Fruit fly (Drosophila melanogaster) whole organism, embryonic: Measurements from ENCODE around the gene caup.

Source experiments
- CG10654 ChIP-seq: fragments of 200-800 bp; sonication (Bioruptor generic); optimal IDR thresholded peaks from 2 replicates; lab custom pipeline; 2016; ENCODE audit warnings: missing biosample characterization, missing genetic modification characterization
- CG4404 ChIP-seq: fragments of 200-800 bp; sonication (Bioruptor generic); IDR thresholded peaks from 2 replicates; pipeline ENCODE4 v1.3.6; 2022; ENCODE audit warnings: missing biosample characterization, missing genetic modification characterization
- MBD-R2 ChIP-seq: fragments of 200-800 bp; sonication (Bioruptor generic); IDR thresholded peaks from 2 replicates; pipeline ENCODE4 v1.3.6; 2022; ENCODE audit warnings: missing biosample characterization, missing genetic modification characterization
- cas ChIP-seq: fragments of 200-800 bp; sonication (Bioruptor generic); IDR thresholded peaks from 2 replicates; pipeline ENCODE4 v1.3.6; 2022; ENCODE audit warnings: missing biosample characterization, missing genetic modification characterization
- ci ChIP-seq: fragments of 200-800 bp; sonication (Bioruptor generic); IDR thresholded peaks from 3 replicates; pipeline ENCODE4 v1.3.6; 2022; ENCODE audit warnings: missing biosample characterization, missing genetic modification characterization

- no peak for TF ChIP-seq ci (GFP tag; lab: Robert Waterston, UW)
- TF ChIP-seq MBD-R2 (GFP tag; lab: Robert Waterston, UW) = no peak
- TF ChIP-seq cas = no peak
- no peak for TF ChIP-seq CG10654
- no peak for TF ChIP-seq CG4404 (GFP tag; lab: Robert Waterston, UW)
These were observed 29.6 kb downstream of the caup start for dm6 chr3L:12638919-12639607.
